Worm (Caenorhabditis elegans) whole organism, L4/young adult: ENCODE data around the gene Y38C1AA.19.

Experiments
- W03F9.2 ChIP-seq: fragments of 150-350 bp; optimal IDR thresholded peaks from 2 replicates; lab custom pipeline; 2014; ENCODE audit warnings: missing biosample characterization, missing genetic modification characterization
- dao-5 ChIP-seq: sonication (generic microtip); optimal IDR thresholded peaks from 2 replicates; lab custom pipeline; 2016; ENCODE audit warnings: missing genotype, missing genetic modification characterization, moderate library complexity, missing compliant biosample characterization
- him-1 ChIP-seq: sonication (generic microtip); optimal IDR thresholded peaks from 2 replicates; lab custom pipeline; 2016; ENCODE audit warnings: missing genotype, missing genetic modification reagents, missing genetic modification characterization, missing compliant biosample characterization

- TF ChIP-seq him-1 (no peak), dao-5 (no peak), W03F9.2 (no peak)
Measured at ce11 chrIV:159864-160263, at the start of gene Y38C1AA.19.
